Worm (Caenorhabditis elegans) whole organism, L4/young adult: Measurements from ENCODE around the gene ltah-1.2.

Experiments used
- W03F9.2 ChIP-seq: fragments of 150-350 bp; optimal IDR thresholded peaks from 2 replicates; lab custom pipeline; 2014; ENCODE audit warnings: missing biosample characterization, missing genetic modification characterization
- dao-5 ChIP-seq: sonication (generic microtip); optimal IDR thresholded peaks from 2 replicates; lab custom pipeline; 2016; ENCODE audit warnings: missing genotype, missing genetic modification characterization, moderate library complexity, missing compliant biosample characterization
- him-1 ChIP-seq: sonication (generic microtip); optimal IDR thresholded peaks from 2 replicates; lab custom pipeline; 2016; ENCODE audit warnings: missing genotype, missing genetic modification reagents, missing genetic modification characterization, missing compliant biosample characterization

ce11 chrIV:3655896-3656295 lies 43.0 kb upstream of the ltah-1.2 start:
- TF ChIP-seq dao-5 (tag; lab: Kevin White, UChicago) (no peak), him-1 (tag; lab: Kevin White, UChicago) (no peak), W03F9.2 (tag; lab: Kevin White, UChicago) (no peak)
